Worm (Caenorhabditis elegans): Measurements from ENCODE around the gene eri-3.

DNA sequence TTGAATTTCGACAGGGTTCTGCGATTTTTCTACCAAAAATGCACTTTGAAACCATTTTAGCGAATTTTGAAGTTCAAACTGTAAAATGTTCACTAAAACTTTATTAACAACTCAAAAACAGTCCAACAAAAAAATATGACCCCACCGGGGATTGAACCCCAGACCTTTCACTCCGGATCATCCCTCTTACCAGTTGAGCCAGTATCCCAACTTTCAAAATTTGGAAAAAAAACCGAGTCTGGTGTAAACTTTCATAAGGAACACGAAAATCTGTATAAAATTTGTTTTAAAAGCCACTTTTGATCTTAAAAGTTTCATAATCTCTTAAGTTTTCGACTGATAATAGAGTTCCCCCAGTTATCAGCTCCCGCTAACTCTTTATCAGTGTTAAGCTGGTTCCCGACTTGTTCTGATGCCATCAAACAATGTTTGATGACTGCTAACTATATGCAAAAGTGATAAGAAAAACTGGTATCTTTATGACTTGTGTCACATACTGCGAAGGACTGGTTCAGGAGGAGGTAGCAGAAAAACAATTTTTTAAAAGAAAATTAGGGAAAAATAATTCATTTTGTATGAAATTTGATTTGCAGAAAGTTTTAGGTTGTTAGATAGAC, 19.7 kb upstream of the eri-3 start:
- TF ChIP-seq scrt-1 (GFP tag; IDR thresholded peaks at IDR 0.05) (no peak), flt-1 (GFP tag; IDR thresholded peaks at IDR 0.05) (no peak), ama-1 (optimal IDR thresholded peaks at IDR 0.05) (no peak), pes-1 (GFP tag; IDR thresholded peaks at IDR 0.05) (no peak), sea-1 (GFP tag; conservative IDR thresholded peaks at IDR 0.05) (no peak), tra-4 (tag; optimal IDR thresholded peaks at IDR 0.05) (no peak), aly-1 (tag; optimal IDR thresholded peaks at IDR 0.05) (no peak)

Data from whole organism, early embryonic.